Fruit fly (Drosophila melanogaster) whole organism, embryonic: ENCODE results near the gene CG6040.

Source experiments
- ATbp ChIP-seq: fragments of 200-800 bp; sonication (Bioruptor generic); optimal IDR thresholded peaks from 2 replicates; lab custom pipeline; 2017; ENCODE audit warnings: missing biosample characterization, mild to moderate bottlenecking, missing genetic modification characterization, missing genetic modification reagents
- Aef1 ChIP-seq: fragments of 200-800 bp; sonication (Bioruptor generic); IDR thresholded peaks from 3 replicates; pipeline ENCODE4 v1.3.6; 2022; ENCODE audit warnings: missing biosample characterization, missing genetic modification characterization
- Atf6 ChIP-seq: fragments of 200-800 bp; sonication (Bioruptor generic); IDR thresholded peaks from 2 replicates; pipeline ENCODE4 v1.3.6; 2022; ENCODE audit warnings: missing biosample characterization, missing genetic modification characterization
- Blimp-1 ChIP-seq: fragments of 200-800 bp; sonication (Bioruptor generic); optimal IDR thresholded peaks from 3 replicates; lab custom pipeline; 2018; ENCODE audit warnings: missing biosample characterization, missing genetic modification characterization, mild to moderate bottlenecking, moderate library complexity, missing genetic modification reagents
- C15 ChIP-seq: fragments of 200-800 bp; sonication (Bioruptor generic); IDR thresholded peaks from 3 replicates; pipeline ENCODE4 v1.3.6; 2022; ENCODE audit warnings: missing biosample characterization, missing genetic modification characterization
- CG10209 ChIP-seq: fragments of 200-800 bp; sonication (Bioruptor generic); optimal IDR thresholded peaks from 3 replicates; lab custom pipeline; 2017; ENCODE audit warnings: missing biosample characterization, mild to moderate bottlenecking, missing genetic modification characterization, missing genetic modification reagents
- CG10654 ChIP-seq: fragments of 200-800 bp; sonication (Bioruptor generic); optimal IDR thresholded peaks from 2 replicates; lab custom pipeline; 2016; ENCODE audit warnings: missing biosample characterization, missing genetic modification characterization
- CG12391 ChIP-seq: fragments of 200-800 bp; sonication (Bioruptor generic); optimal IDR thresholded peaks from 3 replicates; lab custom pipeline; 2018; ENCODE audit warnings: missing biosample characterization, mild to moderate bottlenecking, missing genetic modification characterization, moderate library complexity
- CG12659 ChIP-seq: fragments of 200-800 bp; sonication (Bioruptor generic); optimal IDR thresholded peaks from 3 replicates; lab custom pipeline; 2017; ENCODE audit warnings: mild to moderate bottlenecking, missing biosample characterization, missing genetic modification reagents, missing genetic modification characterization
- CG13624 ChIP-seq: fragments of 200-800 bp; sonication (Bioruptor generic); optimal IDR thresholded peaks from 2 replicates; lab custom pipeline; 2016; ENCODE audit warnings: missing biosample characterization, missing genetic modification characterization
- CG14014 ChIP-seq: fragments of 200-800 bp; sonication (Bioruptor generic); IDR thresholded peaks from 2 replicates; pipeline ENCODE4 v1.3.6; 2022; ENCODE audit warnings: missing biosample characterization, missing genetic modification characterization
- CG14050 ChIP-seq: fragments of 200-800 bp; sonication (Bioruptor generic); IDR thresholded peaks from 3 replicates; pipeline ENCODE4 v1.3.6; 2022; ENCODE audit warnings: missing biosample characterization, missing genetic modification characterization
- CG15514 ChIP-seq: fragments of 200-800 bp; sonication (Bioruptor generic); optimal IDR thresholded peaks from 3 replicates; lab custom pipeline; 2017; ENCODE audit warnings: missing biosample characterization, missing genetic modification characterization, mild to moderate bottlenecking, moderate library complexity, missing genetic modification reagents
- CG17328 ChIP-seq: fragments of 200-800 bp; sonication (Bioruptor generic); IDR thresholded peaks from 2 replicates; pipeline ENCODE4 v1.3.6; 2022; ENCODE audit warnings: missing biosample characterization, missing genetic modification characterization
- CG18599 ChIP-seq: fragments of 200-800 bp; sonication (Bioruptor generic); optimal IDR thresholded peaks from 3 replicates; lab custom pipeline; 2017; ENCODE audit warnings: missing biosample characterization, missing genetic modification characterization, mild to moderate bottlenecking, moderate library complexity, missing genetic modification reagents
- CG2120 ChIP-seq: fragments of 200-800 bp; sonication (Bioruptor generic); optimal IDR thresholded peaks from 3 replicates; lab custom pipeline; 2016; ENCODE audit warnings: missing biosample characterization, missing genetic modification characterization
- CG43689 ChIP-seq: fragments of 200-800 bp; sonication (Bioruptor generic); IDR thresholded peaks from 2 replicates; pipeline ENCODE4 v1.3.6; 2022; ENCODE audit warnings: missing biosample characterization, missing genetic modification characterization
- CG5953 ChIP-seq: fragments of 200-800 bp; sonication (Bioruptor generic); IDR thresholded peaks from 2 replicates; pipeline ENCODE4 v1.3.6; 2022; ENCODE audit warnings: missing biosample characterization, missing genetic modification characterization
- CG6254 ChIP-seq: fragments of 200-800 bp; sonication (Bioruptor generic); optimal IDR thresholded peaks from 3 replicates; lab custom pipeline; 2017; ENCODE audit warnings: mild to moderate bottlenecking, missing biosample characterization, missing genetic modification reagents, missing genetic modification characterization
- CG6791 ChIP-seq: fragments of 200-800 bp; sonication (Bioruptor generic); IDR thresholded peaks from 3 replicates; pipeline ENCODE4 v1.3.6; 2022; ENCODE audit warnings: missing biosample characterization, missing genetic modification characterization; ENCODE audit not compliant: partially characterized antibody
- CG7271 ChIP-seq: fragments of 200-800 bp; sonication (Bioruptor generic); optimal IDR thresholded peaks from 2 replicates; lab custom pipeline; 2018; ENCODE audit warnings: missing biosample characterization, mild to moderate bottlenecking, missing genetic modification characterization, moderate library complexity
- D19A ChIP-seq: fragments of 200-800 bp; optimal IDR thresholded peaks from 3 replicates; lab custom pipeline; 2019; ENCODE audit warnings: missing biosample characterization, mild to moderate bottlenecking, missing genetic modification characterization, moderate library complexity
- Dek ChIP-seq: fragments of 200-800 bp; sonication (Bioruptor generic); optimal IDR thresholded peaks from 3 replicates; lab custom pipeline; 2019; ENCODE audit warnings: missing biosample characterization, mild to moderate bottlenecking, missing genetic modification characterization, moderate library complexity
- Drgx ChIP-seq: fragments of 200-800 bp; sonication (Bioruptor generic); IDR thresholded peaks from 2 replicates; pipeline ENCODE4 v1.3.6; 2022; ENCODE audit warnings: missing biosample characterization, missing genetic modification characterization
- Eip74EF ChIP-seq, 2 experiments: fragments of 200-800 bp in 1 of 2; fragments of >200 bp in 1 of 2; sonication (Bioruptor generic) in 1 of 2; optimal IDR thresholded peaks; 2 replicates each; lab custom pipeline; 2017 to 2019; ENCODE audit warnings: missing biosample characterization in 2 of 2, missing genetic modification characterization in 2 of 2, mild to moderate bottlenecking in 1 of 2, moderate library complexity in 1 of 2
- GATAe ChIP-seq: fragments of 200-800 bp; sonication (Bioruptor generic); conservative IDR thresholded peaks from 2 replicates; pipeline ENCODE4 v1.3.6; 2022; ENCODE audit warnings: missing biosample characterization, missing genetic modification characterization
- Gsc ChIP-seq: fragments of 200-800 bp; sonication (Bioruptor generic); IDR thresholded peaks from 2 replicates; pipeline ENCODE4 v1.3.6; 2022; ENCODE audit warnings: missing biosample characterization, missing genetic modification characterization
- MBD-R2 ChIP-seq: fragments of 200-800 bp; sonication (Bioruptor generic); IDR thresholded peaks from 2 replicates; pipeline ENCODE4 v1.3.6; 2022; ENCODE audit warnings: missing biosample characterization, missing genetic modification characterization
- NfI ChIP-seq: fragments of 200-800 bp; sonication (Bioruptor generic); optimal IDR thresholded peaks from 3 replicates; lab custom pipeline; 2018; ENCODE audit warnings: missing biosample characterization, mild to moderate bottlenecking, missing genetic modification characterization, moderate library complexity
- Oaz ChIP-seq: fragments of 200-800 bp; sonication (Bioruptor generic); IDR thresholded peaks from 2 replicates; pipeline ENCODE4 v1.3.6; 2022; ENCODE audit warnings: missing biosample characterization, missing genetic modification characterization
- Sox100B ChIP-seq: fragments of 200-800 bp; sonication (Bioruptor generic); optimal IDR thresholded peaks from 3 replicates; lab custom pipeline; 2018; ENCODE audit warnings: missing biosample characterization, mild to moderate bottlenecking, missing genetic modification characterization
- Spps ChIP-seq: fragments of 200-800 bp; sonication (Bioruptor generic); optimal IDR thresholded peaks from 2 replicates; lab custom pipeline; 2018; ENCODE audit warnings: missing biosample characterization, mild to moderate bottlenecking, missing genetic modification characterization
- al ChIP-seq: fragments of 200-800 bp; sonication (Bioruptor generic); IDR thresholded peaks from 2 replicates; pipeline ENCODE4 v1.3.6; 2022; ENCODE audit warnings: missing biosample characterization, missing genetic modification characterization
- bsh ChIP-seq, 2 experiments: fragments of 200-800 bp; sonication (Bioruptor generic); optimal IDR thresholded peaks; 2 replicates each; lab custom pipeline; 2017 to 2018; ENCODE audit warnings: mild to moderate bottlenecking in 2 of 2, missing biosample characterization in 2 of 2, missing genetic modification characterization in 2 of 2, moderate library complexity in 1 of 2
- grau ChIP-seq: fragments of 200-800 bp; optimal IDR thresholded peaks from 3 replicates; lab custom pipeline; 2019; ENCODE audit warnings: missing biosample characterization, mild to moderate bottlenecking, missing genetic modification characterization, moderate library complexity
- hbn ChIP-seq: fragments of 200-800 bp; sonication (Bioruptor generic); IDR thresholded peaks from 2 replicates; pipeline ENCODE4 v1.3.6; 2022; ENCODE audit warnings: missing biosample characterization, missing genetic modification characterization; ENCODE audit not compliant: partially characterized antibody
- lab ChIP-seq: fragments of 200-800 bp; sonication (Bioruptor generic); optimal IDR thresholded peaks from 3 replicates; lab custom pipeline; 2017; ENCODE audit warnings: missing biosample characterization, missing genetic modification characterization, mild to moderate bottlenecking, moderate library complexity, missing genetic modification reagents
- lmd ChIP-seq: fragments of 200-800 bp; sonication (Bioruptor generic); IDR thresholded peaks from 2 replicates; pipeline ENCODE4 v1.3.6; 2022; ENCODE audit warnings: missing biosample characterization, missing genetic modification characterization
- nmo ChIP-seq: fragments of 200-800 bp; sonication (Bioruptor generic); optimal IDR thresholded peaks from 2 replicates; lab custom pipeline; 2018; ENCODE audit warnings: missing biosample characterization, mild to moderate bottlenecking, missing genetic modification characterization, moderate library complexity
- oc ChIP-seq: fragments of 200-800 bp; sonication (Bioruptor generic); optimal IDR thresholded peaks from 2 replicates; lab custom pipeline; 2018; ENCODE audit warnings: missing biosample characterization, mild to moderate bottlenecking, missing genetic modification characterization, moderate library complexity
- p53 ChIP-seq: fragments of 200-800 bp; sonication (Bioruptor generic); optimal IDR thresholded peaks from 2 replicates; lab custom pipeline; 2016; ENCODE audit warnings: missing biosample characterization, missing genetic modification characterization
- prd ChIP-seq, 3 experiments: fragments of >200 bp in 2 of 3; fragments of 200-800 bp in 1 of 3; sonication (Bioruptor generic) in 1 of 3; optimal IDR thresholded peaks in 2 of 3; IDR thresholded peaks in 1 of 3; 2 replicates in 2 of 3; 3 replicates in 1 of 3; pipeline versions ENCODE4 v1.3.6 to Lab custom; 2017 to 2022; ENCODE audit warnings: missing biosample characterization in 1 of 3, missing genetic modification characterization in 1 of 3
- schlank ChIP-seq: fragments of 200-800 bp; sonication (Bioruptor generic); optimal IDR thresholded peaks from 2 replicates; lab custom pipeline; 2018; ENCODE audit warnings: missing biosample characterization, mild to moderate bottlenecking, missing genetic modification characterization
- slbo ChIP-seq: fragments of 200-800 bp; sonication (Bioruptor generic); IDR thresholded peaks from 2 replicates; pipeline ENCODE4 v1.3.6; 2022; ENCODE audit warnings: missing biosample characterization, missing genetic modification characterization
- vvl ChIP-seq: fragments of 200-800 bp; sonication (Bioruptor generic); IDR thresholded peaks from 2 replicates; pipeline ENCODE4 v1.3.6; 2022; ENCODE audit warnings: missing biosample characterization, missing genetic modification characterization
- wor ChIP-seq: fragments of 200-800 bp; sonication (Bioruptor generic); IDR thresholded peaks from 2 replicates; pipeline ENCODE4 v1.3.6; 2022; ENCODE audit warnings: missing biosample characterization, missing genetic modification characterization

CG6040 gene

dm6 chr3R:19151848-19152787 is 55.4 kb downstream of the CG6040 start:
- TF ChIP-seq schlank (tag; lab: Kevin White, UChicago): peak; percentile 13
- peak; percentile 16 for TF ChIP-seq Blimp-1 (GFP tag; lab: Kevin White, UChicago)
- peak; percentile 78 for TF ChIP-seq slbo (GFP tag; lab: Robert Waterston, UW)
- no peak for TF ChIP-seq CG15514 (GFP tag; lab: Kevin White, UChicago)
- TF ChIP-seq Aef1: peak; percentile 41; the same call in 1 of the 3 replicates
- 0 out of 2 replicates have a peak, but pooled peaks have one; percentile 33 for TF ChIP-seq CG43689 (GFP tag; lab: Robert Waterston, UW)
- TF ChIP-seq CG17328 (GFP tag; lab: Robert Waterston, UW): peak; percentile 43; the same call in 1 of the 2 replicates
- peak; percentile 9 for TF ChIP-seq ATbp (GFP tag; lab: Kevin White, UChicago)
- peak; percentile 35 for TF ChIP-seq oc (tag; lab: Kevin White, UChicago)
- peak; percentile 18 for TF ChIP-seq NfI (GFP tag; lab: Kevin White, UChicago)
- TF ChIP-seq CG18599: peak; percentile 30
- TF ChIP-seq wor: peak; percentile 41
- 0 out of 2 replicates have a peak, but pooled peaks have one; percentile 9 for TF ChIP-seq Oaz (GFP tag; lab: Robert Waterston, UW)
- TF ChIP-seq CG2120 (GFP tag; lab: Kevin White, UChicago): peak; percentile 29
- TF ChIP-seq p53 (GFP tag; lab: Kevin White, UChicago): no peak
- no peak for TF ChIP-seq D19A
- TF ChIP-seq MBD-R2 (GFP tag; lab: Robert Waterston, UW): peak; percentile 17; the same call in 1 of the 2 replicates
- TF ChIP-seq GATAe: no peak
- TF ChIP-seq bsh (GFP tag; optimal IDR thresholded peaks at IDR 0.05; lab: Kevin White, UChicago): peak in 1 of 2 experiments; percentile 33
- no peak for TF ChIP-seq Spps
- 0 out of 3 replicates have a peak, but pooled peaks have one; percentile 6 for TF ChIP-seq C15
- peak; percentile 49; the same call in 1 of the 2 replicates for TF ChIP-seq al (GFP tag; lab: Robert Waterston, UW)
- no peak for TF ChIP-seq hbn
- peak; percentile 30 for TF ChIP-seq Dek (tag; lab: Kevin White, UChicago)
- peak; percentile 28; the same call in 1 of the 2 replicates for TF ChIP-seq lmd
- no peak for TF ChIP-seq CG7271 (tag; lab: Kevin White, UChicago)
- TF ChIP-seq lab (GFP tag; lab: Kevin White, UChicago): peak; percentile 61
- TF ChIP-seq CG12391: peak; percentile 45
- no peak for TF ChIP-seq prd (optimal IDR thresholded peaks at IDR 0.05; lab: Kevin White, UChicago)
- TF ChIP-seq prd (GFP tag; IDR thresholded peaks at IDR 0.05; lab: Robert Waterston, UW): peak; percentile 72; the same call in 2 of the 3 replicates
- TF ChIP-seq Atf6 (GFP tag; lab: Robert Waterston, UW): peak; percentile 31; the same call in 1 of the 2 replicates
- TF ChIP-seq CG10654 (GFP tag; lab: Kevin White, UChicago): peak; percentile 2
- no peak for TF ChIP-seq Gsc (GFP tag; lab: Robert Waterston, UW)
- TF ChIP-seq nmo: peak; percentile 24
- TF ChIP-seq CG12659: peak; percentile 15
- peak; percentile 57 for TF ChIP-seq CG14014
- 0 out of 3 replicates have a peak, but pooled peaks have one; percentile 17 for TF ChIP-seq CG14050 (GFP tag; lab: Robert Waterston, UW)
- TF ChIP-seq Drgx: peak; percentile 58
- TF ChIP-seq CG5953 (GFP tag; lab: Robert Waterston, UW): peak; percentile 36; the same call in 1 of the 2 replicates
- peak in 1 of 2 experiments; percentile 0 for TF ChIP-seq Eip74EF (GFP tag; optimal IDR thresholded peaks at IDR 0.05; lab: Kevin White, UChicago)
- no peak for TF ChIP-seq CG6254 (GFP tag; lab: Kevin White, UChicago)
- peak; percentile 46 for TF ChIP-seq grau (tag; lab: Kevin White, UChicago)
- TF ChIP-seq CG13624 (GFP tag; lab: Kevin White, UChicago): no peak
- TF ChIP-seq Sox100B (GFP tag; lab: Kevin White, UChicago): peak; percentile 25
- peak; percentile 78 for TF ChIP-seq vvl
- peak; percentile 30 for TF ChIP-seq CG10209 (GFP tag; lab: Kevin White, UChicago)
- TF ChIP-seq CG6791 (GFP tag; lab: Robert Waterston, UW): no peak
